Fruit fly (Drosophila melanogaster) whole organism, adult: ENCODE results near the gene Nek2.

Experiments
- CG11617 ChIP-seq: fragments of 200-800 bp; sonication (Bioruptor generic); optimal IDR thresholded peaks from 2 replicates; lab custom pipeline; 2017; ENCODE audit warnings: mild to moderate bottlenecking, missing biosample characterization, missing genetic modification reagents, missing genetic modification characterization
- CG12768 ChIP-seq: fragments of 200-800 bp; sonication (Bioruptor generic); optimal IDR thresholded peaks from 2 replicates; lab custom pipeline; 2017; ENCODE audit warnings: missing biosample characterization, missing genetic modification characterization, mild to moderate bottlenecking, moderate library complexity, missing genetic modification reagents
- CG14711 ChIP-seq: fragments of 200-800 bp; sonication (Bioruptor generic); optimal IDR thresholded peaks from 2 replicates; lab custom pipeline; 2018; ENCODE audit warnings: missing biosample characterization, mild to moderate bottlenecking, missing genetic modification characterization, moderate library complexity
- CG1620 ChIP-seq: fragments of 200-800 bp; sonication (Bioruptor generic); optimal IDR thresholded peaks from 2 replicates; lab custom pipeline; 2016; ENCODE audit warnings: missing biosample characterization, missing genetic modification characterization
- CG33017 ChIP-seq: fragments of 200-800 bp; sonication (Bioruptor generic); optimal IDR thresholded peaks from 2 replicates; lab custom pipeline; 2018; ENCODE audit warnings: missing biosample characterization, mild to moderate bottlenecking, missing genetic modification characterization, moderate library complexity
- CG5204 ChIP-seq: fragments of 200-800 bp; sonication (Bioruptor generic); optimal IDR thresholded peaks from 2 replicates; lab custom pipeline; 2016; ENCODE audit warnings: missing biosample characterization, missing genetic modification characterization
- CG7045 ChIP-seq: fragments of 200-800 bp; sonication (Bioruptor generic); optimal IDR thresholded peaks from 2 replicates; lab custom pipeline; 2017; ENCODE audit warnings: missing biosample characterization, mild to moderate bottlenecking, missing genetic modification characterization
- CG7101 ChIP-seq: fragments of 200-800 bp; sonication (Bioruptor generic); optimal IDR thresholded peaks from 2 replicates; lab custom pipeline; 2018; ENCODE audit warnings: missing biosample characterization, mild to moderate bottlenecking, missing genetic modification characterization, moderate library complexity
- Clk ChIP-seq: fragments of 200-800 bp; sonication (Bioruptor generic); optimal IDR thresholded peaks from 2 replicates; lab custom pipeline; 2017; ENCODE audit warnings: missing biosample characterization, missing genetic modification characterization
- Crg-1 ChIP-seq: fragments of 200-800 bp; sonication (Bioruptor generic); optimal IDR thresholded peaks from 2 replicates; lab custom pipeline; 2016; ENCODE audit warnings: missing biosample characterization, missing genetic modification characterization
- Hr96 ChIP-seq: fragments of 200-800 bp; sonication (Bioruptor generic); optimal IDR thresholded peaks from 2 replicates; lab custom pipeline; 2016; ENCODE audit warnings: missing biosample characterization, missing genetic modification characterization
- Mnt ChIP-seq: fragments of 200-800 bp; sonication (Bioruptor generic); optimal IDR thresholded peaks from 2 replicates; lab custom pipeline; 2016; ENCODE audit warnings: missing biosample characterization, mild to moderate bottlenecking, missing genetic modification characterization
- bab1 ChIP-seq: fragments of 200-800 bp; sonication (Bioruptor generic); optimal IDR thresholded peaks from 3 replicates; lab custom pipeline; 2019; ENCODE audit warnings: missing biosample characterization, mild to moderate bottlenecking, missing genetic modification characterization, moderate library complexity
- cic ChIP-seq: fragments of 200-800 bp; sonication (Bioruptor generic); optimal IDR thresholded peaks from 2 replicates; lab custom pipeline; 2017; ENCODE audit warnings: missing biosample characterization, mild to moderate bottlenecking, missing genetic modification characterization, moderate library complexity
- cnc ChIP-seq, 2 experiments: fragments of >200 bp; optimal IDR thresholded peaks; 2 replicates each; lab custom pipeline; 2017
- kay ChIP-seq: fragments of 200-800 bp; sonication (Bioruptor generic); peaks from one replicate; lab custom pipeline; 2016; ENCODE audit warnings: missing biosample characterization, missing genetic modification characterization, borderline replicate concordance
- ovo ChIP-seq: fragments of 200-800 bp; sonication (Bioruptor generic); optimal IDR thresholded peaks from 2 replicates; lab custom pipeline; 2016; ENCODE audit warnings: missing biosample characterization, missing genetic modification characterization
- pad ChIP-seq: fragments of 200-800 bp; sonication (Bioruptor generic); optimal IDR thresholded peaks from 3 replicates; lab custom pipeline; 2017; ENCODE audit warnings: missing biosample characterization, missing genetic modification characterization, mild to moderate bottlenecking, moderate library complexity, missing genetic modification reagents
- tj ChIP-seq: fragments of 200-800 bp; sonication (Bioruptor generic); optimal IDR thresholded peaks from 3 replicates; lab custom pipeline; 2017; ENCODE audit warnings: missing biosample characterization, mild to moderate bottlenecking, missing genetic modification characterization, moderate library complexity
- toe ChIP-seq: fragments of 200-800 bp; sonication (Bioruptor generic); optimal IDR thresholded peaks from 2 replicates; lab custom pipeline; 2016; ENCODE audit warnings: missing biosample characterization, missing genetic modification characterization

Gene Nek2

dm6 chrX:7891596-7892538 is at the start of gene Nek2:
Gene Nek2 (minus strand): TSS chrX:7891646.
- TF ChIP-seq CG7101 (tag; lab: Kevin White, UChicago) (no peak), kay (GFP tag; lab: Kevin White, UChicago) (no peak), bab1 (GFP tag; lab: Kevin White, UChicago) (peak; percentile 34), Crg-1 (GFP tag; lab: Kevin White, UChicago) (no peak), ovo (GFP tag; lab: Kevin White, UChicago) (peak; percentile 42), CG33017 (tag; lab: Kevin White, UChicago) (no peak), toe (GFP tag; lab: Kevin White, UChicago) (no peak), CG11617 (GFP tag; lab: Kevin White, UChicago) (no peak), pad (GFP tag; lab: Kevin White, UChicago) (peak; percentile 93)

- TF ChIP-seq CG33017 (tag; lab: Kevin White, UChicago) (no peak), kay (GFP tag; lab: Kevin White, UChicago) (no peak), Crg-1 (GFP tag; lab: Kevin White, UChicago) (peak; percentile 33), pad (GFP tag; lab: Kevin White, UChicago) (peak; percentile 38), CG12768 (GFP tag; lab: Kevin White, UChicago) (no peak), CG7045 (GFP tag; lab: Kevin White, UChicago) (no peak), CG7101 (tag; lab: Kevin White, UChicago) (no peak), CG5204 (peak; percentile 14), toe (GFP tag; lab: Kevin White, UChicago) (no peak), Mnt (no peak), ovo (GFP tag; lab: Kevin White, UChicago) (peak; percentile 100), tj (no peak), CG1620 (GFP tag; lab: Kevin White, UChicago) (no peak), CG11617 (GFP tag; lab: Kevin White, UChicago) (no peak), cnc (optimal IDR thresholded peaks at IDR 0.05; lab: Kevin White, UChicago) (no peak)
Observed at dm6 chrX:7938482-7938804, 47.0 kb upstream of the Nek2 start.

- TF ChIP-seq ovo (GFP tag; lab: Kevin White, UChicago), result no peak
- no peak for TF ChIP-seq kay (GFP tag; lab: Kevin White, UChicago)
- peak; percentile 60 for TF ChIP-seq toe (GFP tag; lab: Kevin White, UChicago)
- TF ChIP-seq CG11617 (GFP tag; lab: Kevin White, UChicago), result peak; percentile 92
- TF ChIP-seq pad (GFP tag; lab: Kevin White, UChicago), result peak; percentile 89
- TF ChIP-seq CG5204, result peak; percentile 83
- TF ChIP-seq tj, result peak; percentile 85
- no peak for TF ChIP-seq cnc (optimal IDR thresholded peaks at IDR 0.05; lab: Kevin White, UChicago)
- TF ChIP-seq Clk (GFP tag; lab: Kevin White, UChicago), result peak; percentile 71
- no peak for TF ChIP-seq cic (GFP tag; lab: Kevin White, UChicago)
- peak; percentile 69 for TF ChIP-seq Mnt
- TF ChIP-seq CG14711, result peak; percentile 50
- TF ChIP-seq CG1620 (GFP tag; lab: Kevin White, UChicago), result peak; percentile 79
- peak; percentile 86 for TF ChIP-seq CG7045 (GFP tag; lab: Kevin White, UChicago)
- no peak for TF ChIP-seq CG33017 (tag; lab: Kevin White, UChicago)
- peak; percentile 79 for TF ChIP-seq Crg-1 (GFP tag; lab: Kevin White, UChicago)
- TF ChIP-seq Hr96, result peak; percentile 94
- peak; percentile 75 for TF ChIP-seq CG7101 (tag; lab: Kevin White, UChicago)
- peak; percentile 64 for TF ChIP-seq bab1 (GFP tag; lab: Kevin White, UChicago)
- TF ChIP-seq CG12768 (GFP tag; lab: Kevin White, UChicago), result peak; percentile 73
Observed at dm6 chrX:7937588-7938481, 46.4 kb upstream of the Nek2 start.

dm6 chrX:7935798-7936572 is 44.5 kb upstream of the Nek2 start, which contains the start of gene Ubr3:
Gene Ubr3 (plus strand): TSS chrX:7935896.
- peak; percentile 66 for TF ChIP-seq CG11617 (GFP tag; lab: Kevin White, UChicago)
- peak; percentile 47 for TF ChIP-seq cic (GFP tag; lab: Kevin White, UChicago)
- no peak for TF ChIP-seq Hr96
- peak; percentile 27 for TF ChIP-seq tj
- TF ChIP-seq CG1620 (GFP tag; lab: Kevin White, UChicago), result peak; percentile 48
- no peak for TF ChIP-seq Clk (GFP tag; lab: Kevin White, UChicago)
- TF ChIP-seq cnc (optimal IDR thresholded peaks at IDR 0.05; lab: Kevin White, UChicago), result no peak
- TF ChIP-seq CG14711, result no peak
- peak; percentile 76 for TF ChIP-seq Mnt
- TF ChIP-seq Crg-1 (GFP tag; lab: Kevin White, UChicago), result peak; percentile 25
- TF ChIP-seq toe (GFP tag; lab: Kevin White, UChicago), result no peak
- peak; percentile 8 for TF ChIP-seq bab1 (GFP tag; lab: Kevin White, UChicago)
- TF ChIP-seq CG33017 (tag; lab: Kevin White, UChicago), result no peak
- no peak for TF ChIP-seq ovo (GFP tag; lab: Kevin White, UChicago)
- peak; percentile 49 for TF ChIP-seq pad (GFP tag; lab: Kevin White, UChicago)
- TF ChIP-seq CG5204, result no peak
- TF ChIP-seq CG7045 (GFP tag; lab: Kevin White, UChicago), result no peak
- peak; percentile 7 for TF ChIP-seq CG7101 (tag; lab: Kevin White, UChicago)
- no peak for TF ChIP-seq CG12768 (GFP tag; lab: Kevin White, UChicago)
- no peak for TF ChIP-seq kay (GFP tag; lab: Kevin White, UChicago)
